Fruit fly (Drosophila melanogaster): ENCODE data around the gene trx.

Gene trx

DNA sequence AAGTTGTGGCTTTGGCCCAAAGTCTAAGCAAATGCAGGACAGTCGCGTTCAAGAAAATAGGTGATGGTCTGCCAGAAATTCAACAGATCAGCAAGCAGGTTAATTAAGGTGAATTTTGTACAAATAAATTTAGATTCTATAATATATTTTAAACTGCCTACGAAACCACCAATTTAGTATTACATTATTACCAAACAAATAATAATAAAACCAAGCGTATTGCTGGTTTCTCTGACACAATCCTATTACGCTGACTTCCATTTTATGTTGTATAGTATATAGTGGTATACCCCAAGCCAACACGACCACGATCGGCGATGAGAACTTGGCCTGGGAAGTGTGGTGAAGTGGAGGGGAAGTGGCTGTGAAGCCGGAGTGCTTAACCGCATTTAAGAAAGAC is 4.7 kb upstream of the trx start:
- TF ChIP-seq CG14655 (GFP tag; optimal IDR thresholded peaks at IDR 0.05) (peak; percentile 91), fd96Ca (GFP tag; IDR thresholded peaks at IDR 0.05) (peak; percentile 61), Snoo (tag; optimal IDR thresholded peaks at IDR 0.05) (peak; percentile 73), CG12605 (GFP tag; IDR thresholded peaks at IDR 0.05) (peak; percentile 81), Ets98B (GFP tag; IDR thresholded peaks at IDR 0.05) (peak; percentile 81), CG9948 (tag; optimal IDR thresholded peaks at IDR 0.05) (peak; percentile 85), Pif1B (GFP tag; optimal IDR thresholded peaks at IDR 0.05) (peak; percentile 78), CG15710 (tag; optimal IDR thresholded peaks at IDR 0.05) (peak; percentile 84), rn (GFP tag; IDR thresholded peaks at IDR 0.05) (peak; percentile 50; the same call in 1 of the 2 replicates), CG32121 (GFP tag; IDR thresholded peaks at IDR 0.05) (peak; percentile 80), CG8301 (tag; optimal IDR thresholded peaks at IDR 0.05) (peak; percentile 90), D1 (tag; optimal IDR thresholded peaks at IDR 0.05) (peak; percentile 77), EcR (GFP tag; optimal IDR thresholded peaks at IDR 0.05) (peak; percentile 83), CG4496 (GFP tag; IDR thresholded peaks at IDR 0.05) (peak; percentile 80), CG13204 (GFP tag; optimal IDR thresholded peaks at IDR 0.05) (peak; percentile 79), Pif1A (GFP tag; optimal IDR thresholded peaks at IDR 0.05) (peak; percentile 84), CG8159 (tag; optimal IDR thresholded peaks at IDR 0.05) (peak; percentile 85), CG17806 (tag; optimal IDR thresholded peaks at IDR 0.05) (peak; percentile 88), CG34367 (tag; optimal IDR thresholded peaks at IDR 0.05) (peak; percentile 82), CG10348 (GFP tag; IDR thresholded peaks at IDR 0.05) (0 out of 2 replicates have a peak, but pooled peaks have one; percentile 9), gl (tag; optimal IDR thresholded peaks at IDR 0.05) (peak; percentile 76)

DNA sequence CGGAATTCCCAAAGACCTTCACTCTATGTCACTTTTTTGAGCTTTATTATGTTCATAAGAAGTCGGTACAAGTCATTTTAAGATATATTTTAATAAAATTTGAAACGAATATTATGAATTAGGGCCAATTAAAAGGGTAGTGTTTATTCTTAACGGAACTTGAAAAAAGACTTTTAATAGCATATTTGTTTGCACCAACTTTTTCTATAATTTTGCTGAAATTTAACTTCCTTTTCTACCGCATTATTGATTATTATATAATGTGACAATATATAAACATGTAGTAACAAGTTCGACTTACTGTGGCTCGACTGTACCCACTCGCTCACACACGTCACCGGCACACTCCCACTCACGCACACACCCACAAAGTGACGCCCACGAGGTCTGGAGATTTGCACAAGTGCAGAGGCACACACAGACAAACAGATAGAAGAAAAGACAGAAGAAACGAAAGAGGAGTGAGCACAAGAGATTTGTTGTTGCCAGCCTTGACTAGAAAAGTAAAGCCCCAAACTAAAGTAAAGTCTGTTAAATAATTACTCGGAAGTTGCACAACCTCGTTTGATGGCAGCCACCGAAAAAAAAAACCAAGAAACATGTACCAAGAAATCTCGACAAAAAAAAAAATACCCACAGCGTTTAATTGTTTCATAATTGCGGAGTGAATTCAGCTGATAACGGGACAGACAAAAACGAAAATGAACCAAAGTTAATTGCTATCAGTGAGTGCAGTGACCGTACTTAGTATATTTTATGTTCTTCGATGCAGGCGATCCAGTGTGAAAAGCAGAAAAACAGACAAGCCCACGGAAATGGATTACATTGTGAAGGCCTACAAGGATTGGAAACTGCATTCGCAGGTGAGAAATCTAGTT is 3.5 kb upstream of the trx start:
- TF ChIP-seq CG12605 (GFP tag; IDR thresholded peaks at IDR 0.05): no peak
- TF ChIP-seq fd96Ca (GFP tag; IDR thresholded peaks at IDR 0.05): peak; percentile 56; the same call in 1 of the 3 replicates
- TF ChIP-seq CG14655 (GFP tag; optimal IDR thresholded peaks at IDR 0.05): peak; percentile 60
- no peak for TF ChIP-seq rn (GFP tag; IDR thresholded peaks at IDR 0.05)
- TF ChIP-seq CG8301 (tag; optimal IDR thresholded peaks at IDR 0.05): peak; percentile 50
- TF ChIP-seq CG9948 (tag; optimal IDR thresholded peaks at IDR 0.05): peak; percentile 42
- TF ChIP-seq CG15710 (tag; optimal IDR thresholded peaks at IDR 0.05): peak; percentile 48
- peak; percentile 26; the same call in 1 of the 2 replicates for TF ChIP-seq Ets98B (GFP tag; IDR thresholded peaks at IDR 0.05)
- no peak for TF ChIP-seq CG13204 (GFP tag; optimal IDR thresholded peaks at IDR 0.05)
- peak; percentile 58 for TF ChIP-seq EcR (GFP tag; optimal IDR thresholded peaks at IDR 0.05)
- TF ChIP-seq CG8159 (tag; optimal IDR thresholded peaks at IDR 0.05): peak; percentile 56
- TF ChIP-seq CG32121 (GFP tag; IDR thresholded peaks at IDR 0.05): peak; percentile 52
- peak; percentile 3 for TF ChIP-seq Snoo (tag; optimal IDR thresholded peaks at IDR 0.05)
- peak; percentile 7 for TF ChIP-seq Pif1B (GFP tag; optimal IDR thresholded peaks at IDR 0.05)
- TF ChIP-seq CG17806 (tag; optimal IDR thresholded peaks at IDR 0.05): peak; percentile 4
- TF ChIP-seq CG10348 (GFP tag; IDR thresholded peaks at IDR 0.05): no peak
- no peak for TF ChIP-seq gl (tag; optimal IDR thresholded peaks at IDR 0.05)
- no peak for TF ChIP-seq Pif1A (GFP tag; optimal IDR thresholded peaks at IDR 0.05)
- peak; percentile 46 for TF ChIP-seq D1 (tag; optimal IDR thresholded peaks at IDR 0.05)
- no peak for TF ChIP-seq CG34367 (tag; optimal IDR thresholded peaks at IDR 0.05)
- peak; percentile 53; the same call in 1 of the 3 replicates for TF ChIP-seq CG4496 (GFP tag; IDR thresholded peaks at IDR 0.05)

DNA sequence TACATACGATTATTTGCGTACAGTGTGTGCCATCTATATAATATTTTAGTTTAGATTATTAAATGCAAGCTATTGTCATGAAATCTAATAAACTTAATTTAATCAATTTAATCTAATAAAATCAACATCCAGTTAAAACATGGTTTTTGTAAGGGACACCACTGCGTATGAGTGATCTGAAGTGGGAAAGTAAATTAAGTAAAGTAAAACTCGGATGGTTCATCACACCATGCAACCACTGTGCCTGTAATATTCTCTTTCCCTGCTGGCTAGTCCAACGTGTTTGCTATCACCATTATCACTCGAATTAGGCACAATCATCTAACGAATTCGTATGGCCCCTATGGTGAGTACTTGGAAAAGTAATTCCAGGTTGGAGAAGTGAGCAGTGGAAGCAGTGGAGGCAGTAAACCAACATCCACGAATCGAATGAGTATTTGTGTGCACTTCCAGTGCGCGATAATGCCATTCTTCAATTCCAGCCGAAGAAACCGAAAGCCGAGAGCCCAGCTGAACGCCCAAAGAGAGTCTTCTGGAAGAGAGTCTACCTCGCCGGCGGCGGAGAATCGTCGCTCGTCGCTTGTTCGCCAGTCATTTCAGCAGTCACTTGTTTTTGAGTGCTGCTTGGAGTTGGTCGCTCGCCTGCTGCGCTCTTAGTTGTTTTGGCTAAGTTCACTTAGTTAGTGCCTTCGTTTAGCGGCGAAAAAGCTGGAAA is 2.1 kb upstream of the trx start, which contains the start of gene red:
Gene red (plus strand): TSS at position 403 of the 715 bp plus-strand sequence.
- TF ChIP-seq Pif1A (GFP tag; optimal IDR thresholded peaks at IDR 0.05) (peak; percentile 14), CG9948 (tag; optimal IDR thresholded peaks at IDR 0.05) (no peak), rn (GFP tag; IDR thresholded peaks at IDR 0.05) (no peak), Pif1B (GFP tag; optimal IDR thresholded peaks at IDR 0.05) (peak; percentile 49), Snoo (tag; optimal IDR thresholded peaks at IDR 0.05) (no peak), CG4496 (GFP tag; IDR thresholded peaks at IDR 0.05) (peak; percentile 52; the same call in 1 of the 3 replicates), CG32121 (GFP tag; IDR thresholded peaks at IDR 0.05) (0 out of 2 replicates have a peak, but pooled peaks have one; percentile 11), CG13204 (GFP tag; optimal IDR thresholded peaks at IDR 0.05) (peak; percentile 4), CG12605 (GFP tag; IDR thresholded peaks at IDR 0.05) (peak; percentile 25; the same call in 1 of the 2 replicates), CG10348 (GFP tag; IDR thresholded peaks at IDR 0.05) (no peak), gl (tag; optimal IDR thresholded peaks at IDR 0.05) (no peak), CG17806 (tag; optimal IDR thresholded peaks at IDR 0.05) (no peak), CG8301 (tag; optimal IDR thresholded peaks at IDR 0.05) (peak; percentile 56), fd96Ca (GFP tag; IDR thresholded peaks at IDR 0.05) (no peak; the same call in 2 of the 3 replicates), Ets98B (GFP tag; IDR thresholded peaks at IDR 0.05) (peak; percentile 57), D1 (tag; optimal IDR thresholded peaks at IDR 0.05) (peak; percentile 12), CG8159 (tag; optimal IDR thresholded peaks at IDR 0.05) (peak; percentile 9), CG34367 (tag; optimal IDR thresholded peaks at IDR 0.05) (no peak), EcR (GFP tag; optimal IDR thresholded peaks at IDR 0.05) (peak; percentile 57), CG14655 (GFP tag; optimal IDR thresholded peaks at IDR 0.05) (peak; percentile 59), CG15710 (tag; optimal IDR thresholded peaks at IDR 0.05) (no peak)

DNA sequence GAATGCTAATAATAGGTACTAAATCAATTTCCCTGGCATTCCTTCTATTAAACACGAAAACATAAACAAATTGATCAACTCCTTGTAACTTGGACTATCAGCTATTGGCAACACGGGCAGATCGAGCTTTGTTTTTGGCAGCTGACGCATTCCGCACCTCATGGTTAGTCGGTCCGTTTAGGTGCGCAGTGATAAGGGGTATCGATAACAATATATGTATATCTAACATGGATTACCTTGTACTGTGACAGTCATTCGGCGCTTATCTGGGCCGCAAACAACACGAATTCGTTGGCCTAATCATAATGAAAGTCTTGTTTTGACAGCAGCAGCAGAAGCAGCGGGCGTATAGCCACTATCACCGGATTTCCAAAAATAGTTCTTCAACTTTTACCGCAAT is 1.3 kb upstream of the trx start:
- TF ChIP-seq CG9948 (tag; optimal IDR thresholded peaks at IDR 0.05) (no peak), CG8301 (tag; optimal IDR thresholded peaks at IDR 0.05) (no peak), Pif1A (GFP tag; optimal IDR thresholded peaks at IDR 0.05) (no peak)
